Worm (Caenorhabditis elegans) whole organism, L3 larva: ENCODE results near the gene F38A1.8.

Source experiments
- ama-1 ChIP-seq: fragments of 150-350 bp; optimal IDR thresholded peaks from 2 replicates; lab custom pipeline; 2018
- elt-3 ChIP-seq, 3 experiments: fragments of 150-350 bp in 1 of 3; sonication (generic microtip) in 2 of 3; optimal IDR thresholded peaks; 2 replicates in 2 of 3; 4 replicates in 1 of 3; lab custom pipeline; 2014 to 2017; ENCODE audit warnings: missing biosample characterization in 3 of 3, missing genetic modification characterization in 3 of 3
- fkh-10 ChIP-seq: sonication (generic microtip); optimal IDR thresholded peaks from 2 replicates; lab custom pipeline; 2017; ENCODE audit warnings: missing biosample characterization, missing genetic modification reagents, missing genetic modification characterization
- fos-1 ChIP-seq: fragments of 150-350 bp; optimal IDR thresholded peaks from 2 replicates; lab custom pipeline; 2014; ENCODE audit warnings: missing biosample characterization, missing genetic modification characterization
- nhr-12 ChIP-seq: fragments of 150-350 bp; optimal IDR thresholded peaks from 2 replicates; lab custom pipeline; 2014; ENCODE audit warnings: missing biosample characterization, missing genetic modification characterization
- nhr-28 ChIP-seq: fragments of 150-350 bp; optimal IDR thresholded peaks from 2 replicates; lab custom pipeline; 2014; ENCODE audit warnings: missing biosample characterization, missing genetic modification characterization
- pha-4 ChIP-seq: fragments of 150-350 bp; optimal IDR thresholded peaks from 2 replicates; lab custom pipeline; 2014; ENCODE audit warnings: missing biosample characterization, missing genetic modification reagents, missing genetic modification characterization
- pqm-1 ChIP-seq: fragments of 150-350 bp; optimal IDR thresholded peaks from 2 replicates; lab custom pipeline; 2017; ENCODE audit warnings: missing biosample characterization, missing genetic modification characterization, inconsistent platforms
- sea-2 ChIP-seq: fragments of 150-350 bp; sonication (generic microtip); optimal IDR thresholded peaks from 4 replicates; lab custom pipeline; 2014; ENCODE audit warnings: missing biosample characterization, missing genetic modification reagents, missing genetic modification characterization
- skn-1 ChIP-seq: fragments of 150-350 bp; optimal IDR thresholded peaks from 2 replicates; lab custom pipeline; 2014; ENCODE audit warnings: missing biosample characterization, missing genetic modification characterization
- unc-39 ChIP-seq: sonication (generic microtip); optimal IDR thresholded peaks from 4 replicates; lab custom pipeline; 2017; ENCODE audit warnings: missing biosample characterization, missing genetic modification characterization
- unc-62 ChIP-seq: fragments of 150-350 bp; sonication (generic microtip); optimal IDR thresholded peaks from 4 replicates; lab custom pipeline; 2014; ENCODE audit warnings: missing biosample characterization, missing genetic modification reagents, missing genetic modification characterization
- ztf-11 ChIP-seq: fragments of 150-350 bp; optimal IDR thresholded peaks from 2 replicates; lab custom pipeline; 2014; ENCODE audit warnings: missing biosample characterization, missing genetic modification characterization

DNA sequence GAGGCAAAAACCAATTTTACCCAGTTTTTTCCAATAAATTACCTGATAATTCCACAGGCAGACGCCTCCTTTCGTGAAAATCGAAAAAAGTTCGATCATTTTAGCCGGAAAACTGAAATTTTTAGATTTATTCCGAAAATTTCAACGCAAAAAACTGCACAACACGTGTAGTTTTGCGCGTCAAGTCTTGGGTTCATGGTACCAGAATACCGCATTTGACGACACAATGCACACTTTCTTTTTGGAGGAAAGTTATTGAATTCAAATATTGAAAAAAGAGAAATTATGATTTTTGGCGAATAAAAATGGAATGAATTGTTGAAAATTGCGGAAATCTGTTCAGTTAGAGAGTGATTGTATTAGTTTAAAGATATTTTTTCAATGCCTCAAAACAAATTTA lies at the start of gene F38A1.8:
- TF ChIP-seq unc-62 (GFP tag; lab: Kevin White, UChicago), result no peak
- TF ChIP-seq pha-4 (tag; lab: Kevin White, UChicago), result no peak
- TF ChIP-seq nhr-12, result no peak
- no peak for TF ChIP-seq fos-1 (tag; lab: Kevin White, UChicago)
- no peak for TF ChIP-seq pqm-1 (tag; lab: Kevin White, UChicago)
- TF ChIP-seq nhr-28 (tag; lab: Kevin White, UChicago), result no peak
- TF ChIP-seq unc-39 (tag; lab: Kevin White, UChicago), result no peak
- TF ChIP-seq ztf-11 (tag; lab: Kevin White, UChicago), result no peak
- no peak for TF ChIP-seq fkh-10 (GFP tag; lab: Kevin White, UChicago)
- TF ChIP-seq elt-3 (tag; optimal IDR thresholded peaks at IDR 0.05; lab: Kevin White, UChicago), result no peak
- TF ChIP-seq ama-1 (lab: Kevin White, UChicago), result no peak
- no peak for TF ChIP-seq skn-1 (tag; lab: Kevin White, UChicago)
- TF ChIP-seq sea-2 (GFP tag; lab: Kevin White, UChicago), result no peak
